Worm (Caenorhabditis elegans) whole organism, L4 larva: ENCODE results near the gene hbl-1.

ENCODE experiments used
- D1046.2 ChIP-seq: fragments of 200-800 bp; sonication (Bioruptor generic); IDR thresholded peaks from 2 replicates; pipeline ENCODE4 v1.3.6; 2022; ENCODE audit warnings: missing genetic modification characterization, missing compliant biosample characterization
- F37D6.2 ChIP-seq: sonication (generic microtip); optimal IDR thresholded peaks from 2 replicates; lab custom pipeline; 2016; ENCODE audit warnings: mild to moderate bottlenecking, missing genetic modification characterization, missing compliant biosample characterization
- F44E2.7 ChIP-seq: fragments of 200-800 bp; sonication (Bioruptor generic); IDR thresholded peaks from 2 replicates; pipeline ENCODE4 v2.1.2; 2022; ENCODE audit warnings: missing genetic modification characterization, missing compliant biosample characterization
- F49E8.2 ChIP-seq: sonication (generic microtip); optimal IDR thresholded peaks from 2 replicates; lab custom pipeline; 2016; ENCODE audit warnings: missing compliant biosample characterization, mild to moderate bottlenecking, missing genetic modification characterization, borderline replicate concordance
- R02D3.7 ChIP-seq: fragments of 150-350 bp; sonication (generic microtip); optimal IDR thresholded peaks from 3 replicates; lab custom pipeline; 2014; ENCODE audit warnings: missing biosample characterization, missing genetic modification characterization
- T20F7.1 ChIP-seq: fragments of 200-800 bp; sonication (Bioruptor generic); optimal IDR thresholded peaks from 2 replicates; lab custom pipeline; 2018; ENCODE audit warnings: mild to moderate bottlenecking, missing genetic modification characterization, missing compliant biosample characterization
- T26A8.4 ChIP-seq: fragments of 200-800 bp; sonication (Bioruptor generic); IDR thresholded peaks from 2 replicates; pipeline ENCODE4 v1.3.6; 2022; ENCODE audit warnings: missing genetic modification characterization, missing compliant biosample characterization
- Y75B8A.6 ChIP-seq: fragments of 200-800 bp; sonication (Bioruptor generic); IDR thresholded peaks from 2 replicates; pipeline ENCODE4 v1.3.6; 2022; ENCODE audit warnings: missing genetic modification reagents, missing genetic modification characterization, missing compliant biosample characterization
- aly-2 ChIP-seq: sonication (generic microtip); optimal IDR thresholded peaks from 2 replicates; lab custom pipeline; 2018; ENCODE audit warnings: missing biosample characterization, missing genetic modification characterization
- ceh-28 ChIP-seq: fragments of 150-350 bp; optimal IDR thresholded peaks from 2 replicates; lab custom pipeline; 2014; ENCODE audit warnings: missing biosample characterization, missing genetic modification reagents, missing genetic modification characterization
- ceh-44 ChIP-seq: fragments of 200-800 bp; sonication (Bioruptor generic); IDR thresholded peaks from 2 replicates; pipeline ENCODE4 v1.3.6; 2022; ENCODE audit warnings: missing genetic modification reagents, missing genetic modification characterization, missing compliant biosample characterization
- ceh-62 ChIP-seq: sonication (generic microtip); optimal IDR thresholded peaks from 2 replicates; lab custom pipeline; 2017; ENCODE audit warnings: missing biosample characterization, missing genetic modification characterization
- ces-1 ChIP-seq: fragments of 150-350 bp; sonication (generic microtip); optimal IDR thresholded peaks from 4 replicates; lab custom pipeline; 2014; ENCODE audit warnings: missing biosample characterization, missing genetic modification reagents, missing genetic modification characterization
- daf-16 ChIP-seq, 3 experiments: sonication (generic microtip); optimal IDR thresholded peaks; 2 replicates each; lab custom pipeline; 2016 to 2017; ENCODE audit warnings: missing genetic modification characterization in 3 of 3, missing genetic modification reagents in 3 of 3, mild to moderate bottlenecking in 2 of 3, missing compliant biosample characterization in 2 of 3, missing biosample characterization in 1 of 3, moderate library complexity in 1 of 3
- dmd-6 ChIP-seq: fragments of 200-800 bp; sonication (Bioruptor generic); IDR thresholded peaks from 2 replicates; pipeline ENCODE4 v1.3.6; 2022; ENCODE audit warnings: missing genetic modification reagents, missing genetic modification characterization, missing compliant biosample characterization
- dmd-8 ChIP-seq: fragments of 200-800 bp; sonication (Bioruptor generic); IDR thresholded peaks from 2 replicates; pipeline ENCODE4 v1.3.6; 2022; ENCODE audit warnings: missing genetic modification characterization, missing compliant biosample characterization
- dpl-1 ChIP-seq: fragments of 150-350 bp; optimal IDR thresholded peaks from 2 replicates; lab custom pipeline; 2014; ENCODE audit warnings: missing biosample characterization, missing genetic modification reagents, missing genetic modification characterization
- dve-1 ChIP-seq: sonication (generic microtip); optimal IDR thresholded peaks from 2 replicates; lab custom pipeline; 2017; ENCODE audit warnings: antibody characterized with exemption, mild to moderate bottlenecking, missing genetic modification characterization, missing compliant biosample characterization; ENCODE audit not compliant: insufficient read depth
- fos-1 ChIP-seq: fragments of 150-350 bp; optimal IDR thresholded peaks from 2 replicates; lab custom pipeline; 2014; ENCODE audit warnings: missing biosample characterization, missing genetic modification characterization
- lin-1 ChIP-seq: fragments of 200-800 bp; sonication (Bioruptor generic); IDR thresholded peaks from 2 replicates; pipeline ENCODE4 v1.3.6; 2022; ENCODE audit warnings: missing genetic modification reagents, missing genetic modification characterization, missing compliant biosample characterization
- lin-13 ChIP-seq: fragments of 150-350 bp; optimal IDR thresholded peaks from 2 replicates; lab custom pipeline; 2014; ENCODE audit warnings: missing biosample characterization, missing genetic modification reagents, missing genetic modification characterization
- lin-39 ChIP-seq: fragments of 150-350 bp; optimal IDR thresholded peaks from 2 replicates; lab custom pipeline; 2014; ENCODE audit warnings: missing biosample characterization, missing genetic modification reagents, missing genetic modification characterization
- lir-3 ChIP-seq: sonication (generic microtip); optimal IDR thresholded peaks from 2 replicates; lab custom pipeline; 2016; ENCODE audit warnings: mild to moderate bottlenecking, missing genetic modification characterization, missing compliant biosample characterization
- lsy-2 ChIP-seq, 2 experiments: fragments of 150-350 bp in 1 of 2; sonication (generic microtip) in 1 of 2; optimal IDR thresholded peaks; 2 replicates each; lab custom pipeline; 2014 to 2017; ENCODE audit warnings: missing biosample characterization in 2 of 2, missing genetic modification characterization in 2 of 2
- madf-5 ChIP-seq, 2 experiments: fragments of 200-800 bp; sonication (Bioruptor generic); IDR thresholded peaks; 2 replicates each; pipeline ENCODE4 v1.3.6; 2022; ENCODE audit warnings: missing compliant biosample characterization in 2 of 2, missing genetic modification characterization in 2 of 2
- mxl-3 ChIP-seq: fragments of 200-800 bp; sonication (Bioruptor generic); optimal IDR thresholded peaks from 2 replicates; lab custom pipeline; 2018; ENCODE audit warnings: mild to moderate bottlenecking, missing genetic modification characterization, missing compliant biosample characterization
- nhr-10 ChIP-seq: fragments of 150-350 bp; optimal IDR thresholded peaks from 2 replicates; lab custom pipeline; 2014; ENCODE audit warnings: missing biosample characterization, missing genetic modification characterization
- nhr-11 ChIP-seq: fragments of 150-350 bp; optimal IDR thresholded peaks from 2 replicates; lab custom pipeline; 2014; ENCODE audit warnings: missing biosample characterization, missing genetic modification characterization
- nhr-111 ChIP-seq: fragments of 200-800 bp; sonication (Bioruptor generic); optimal IDR thresholded peaks from 2 replicates; lab custom pipeline; 2018; ENCODE audit warnings: mild to moderate bottlenecking, missing genetic modification characterization, missing compliant biosample characterization
- nhr-42 ChIP-seq: fragments of 200-800 bp; sonication (Bioruptor generic); IDR thresholded peaks from 2 replicates; pipeline ENCODE4 v1.3.6; 2022; ENCODE audit warnings: missing genetic modification characterization, missing compliant biosample characterization
- nhr-48 ChIP-seq: sonication (generic microtip); optimal IDR thresholded peaks from 2 replicates; lab custom pipeline; 2016; ENCODE audit warnings: mild to moderate bottlenecking, missing genetic modification characterization, missing compliant biosample characterization
- nhr-77 ChIP-seq: fragments of 150-350 bp; optimal IDR thresholded peaks from 2 replicates; lab custom pipeline; 2014; ENCODE audit warnings: missing biosample characterization, missing genetic modification characterization
- pha-4 ChIP-seq, 2 experiments: fragments of 150-350 bp in 1 of 2; fragments of 200-800 bp in 1 of 2; sonication (Bioruptor generic) in 1 of 2; IDR thresholded peaks in 1 of 2; optimal IDR thresholded peaks in 1 of 2; 2 replicates each; pipeline versions ENCODE4 v1.3.6 to Lab custom; 2014 to 2022; ENCODE audit warnings: missing genetic modification characterization in 2 of 2, missing genetic modification reagents in 2 of 2, missing biosample characterization in 1 of 2, missing compliant biosample characterization in 1 of 2
- pqm-1 ChIP-seq: sonication (generic microtip); optimal IDR thresholded peaks from 2 replicates; lab custom pipeline; 2017; ENCODE audit warnings: missing biosample characterization, missing genetic modification characterization
- saeg-2 ChIP-seq: fragments of 200-800 bp; sonication (Bioruptor generic); IDR thresholded peaks from 2 replicates; pipeline ENCODE4 v1.3.6; 2022; ENCODE audit warnings: missing genetic modification reagents, missing genetic modification characterization, missing compliant biosample characterization
- sdz-12 ChIP-seq: fragments of 200-800 bp; sonication (Bioruptor generic); optimal IDR thresholded peaks from 2 replicates; lab custom pipeline; 2018; ENCODE audit warnings: mild to moderate bottlenecking, missing genetic modification characterization, missing compliant biosample characterization
- set-16 ChIP-seq: fragments of 200-800 bp; sonication (Bioruptor generic); IDR thresholded peaks from 2 replicates; pipeline ENCODE4 v1.3.6; 2022; ENCODE audit warnings: missing genetic modification reagents, missing genetic modification characterization, missing compliant biosample characterization
- skn-1 ChIP-seq: fragments of 150-350 bp; optimal IDR thresholded peaks from 2 replicates; lab custom pipeline; 2014; ENCODE audit warnings: missing biosample characterization, missing genetic modification characterization
- snpc-1.2 ChIP-seq: fragments of 200-800 bp; sonication (Bioruptor generic); IDR thresholded peaks from 2 replicates; pipeline ENCODE4 v1.3.6; 2022; ENCODE audit warnings: missing genetic modification reagents, missing genetic modification characterization, missing compliant biosample characterization
- snpc-4 ChIP-seq: fragments of 150-350 bp; optimal IDR thresholded peaks from 2 replicates; lab custom pipeline; 2014; ENCODE audit warnings: missing biosample characterization, missing genetic modification characterization
- spr-1 ChIP-seq: sonication (generic microtip); optimal IDR thresholded peaks from 2 replicates; lab custom pipeline; 2016; ENCODE audit warnings: mild to moderate bottlenecking, missing genetic modification characterization, missing compliant biosample characterization
- spr-3 ChIP-seq: fragments of 200-800 bp; sonication (Bioruptor generic); optimal IDR thresholded peaks from 2 replicates; lab custom pipeline; 2018; ENCODE audit warnings: mild to moderate bottlenecking, missing genetic modification characterization, missing compliant biosample characterization
- unc-130 ChIP-seq: sonication (generic microtip); optimal IDR thresholded peaks from 2 replicates; lab custom pipeline; 2016; ENCODE audit warnings: missing genetic modification reagents, missing genetic modification characterization, missing compliant biosample characterization
- vab-7 ChIP-seq: fragments of 200-800 bp; sonication (Bioruptor generic); IDR thresholded peaks from 2 replicates; pipeline ENCODE4 v1.3.6; 2022; ENCODE audit warnings: missing genetic modification reagents, missing genetic modification characterization, missing compliant biosample characterization
- zfp-3 ChIP-seq: fragments of 200-800 bp; sonication (Bioruptor generic); conservative IDR thresholded peaks from 2 replicates; pipeline ENCODE4 v1.3.6; 2022; ENCODE audit warnings: missing genetic modification reagents, missing genetic modification characterization, missing compliant biosample characterization
- zip-11 ChIP-seq: fragments of 200-800 bp; sonication (Bioruptor generic); IDR thresholded peaks from 2 replicates; pipeline ENCODE4 v1.3.6; 2022; ENCODE audit warnings: missing genetic modification characterization, missing compliant biosample characterization
- ztf-7 ChIP-seq: fragments of 150-350 bp; optimal IDR thresholded peaks from 2 replicates; lab custom pipeline; 2014; ENCODE audit warnings: missing biosample characterization, missing genetic modification characterization

Gene hbl-1

DNA sequence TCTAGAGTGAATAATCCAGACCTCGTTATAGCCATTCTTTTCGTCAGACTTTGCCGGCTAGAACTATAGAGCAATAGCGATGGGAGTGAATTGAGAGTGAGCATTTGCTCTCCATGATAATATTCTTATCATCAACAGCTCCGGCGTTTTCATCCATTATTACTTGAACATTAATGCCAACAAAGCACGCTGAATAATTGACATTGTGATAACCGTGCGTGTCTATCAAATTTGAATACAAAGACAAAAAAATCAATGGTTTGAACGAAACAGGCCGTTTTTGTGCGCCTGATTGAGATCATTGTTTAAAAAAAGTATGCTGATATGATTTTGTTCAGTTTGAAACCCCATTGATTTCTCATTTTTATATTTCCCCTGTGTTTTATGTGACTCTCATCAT, 17.7 kb downstream of the hbl-1 start, which contains the start of gene dct-11 (continued):
- TF ChIP-seq R02D3.7 (tag; lab: Kevin White, UChicago) (no peak), nhr-48 (tag; lab: Kevin White, UChicago) (peak; percentile 10), lir-3 (tag; lab: Kevin White, UChicago) (no peak), dve-1 (tag; lab: Kevin White, UChicago) (peak; percentile 59)
- TF ChIP-seq, all 104 proteins: peak for 15

DNA sequence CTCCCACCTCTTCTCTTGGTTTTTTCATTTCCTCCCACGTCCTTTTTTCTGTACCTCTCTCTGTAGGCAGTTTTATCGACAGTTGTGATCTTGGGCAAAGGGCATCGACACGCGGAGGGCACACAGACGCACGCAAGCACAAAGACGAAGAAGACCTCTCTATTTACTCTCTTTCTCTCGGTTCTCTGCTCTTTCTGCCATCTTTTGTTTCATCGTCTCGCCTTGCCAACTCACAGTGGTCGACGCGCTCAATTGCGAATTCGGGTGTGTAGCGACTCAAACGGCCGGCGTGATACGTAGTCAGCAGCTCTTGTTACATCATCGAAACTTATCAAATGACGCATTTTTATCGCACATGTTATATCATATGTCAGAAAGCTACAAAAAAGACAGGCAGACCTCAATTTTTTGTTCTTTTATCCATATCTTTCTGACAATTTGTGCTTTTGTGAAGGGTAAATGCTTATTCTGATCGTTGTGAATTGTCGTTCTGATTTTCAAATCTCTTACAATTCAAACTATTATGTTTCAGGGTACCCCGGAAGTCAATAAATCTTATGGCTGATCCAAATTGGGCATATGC, 19.2 kb downstream of the hbl-1 start, which contains the start of gene puf-9:
Gene puf-9 (plus strand): TSS at position 533 of the 583 bp plus-strand sequence.
- TF ChIP-seq pha-4 (GFP tag; IDR thresholded peaks at IDR 0.05; lab: Robert Waterston, UW) (peak; percentile 97), pha-4 (tag; optimal IDR thresholded peaks at IDR 0.05; lab: Kevin White, UChicago) (peak; percentile 72), ceh-62 (tag; lab: Kevin White, UChicago) (no peak), lsy-2 (tag; optimal IDR thresholded peaks at IDR 0.05; lab: Kevin White, UChicago) (peak; percentile 92 to 97), spr-3 (GFP tag; lab: Kevin White, UChicago) (peak; percentile 86), T26A8.4 (GFP tag; lab: Robert Waterston, UW) (peak; percentile 95), nhr-10 (tag; lab: Kevin White, UChicago) (peak; percentile 92), lin-1 (GFP tag; lab: Robert Waterston, UW) (peak; percentile 98), fos-1 (peak; percentile 79), zfp-3 (GFP tag; lab: Robert Waterston, UW) (peak; percentile 95), ces-1 (GFP tag; lab: Kevin White, UChicago) (peak; percentile 12), mxl-3 (GFP tag; lab: Kevin White, UChicago) (peak; percentile 99), dmd-6 (peak; percentile 100), madf-5 (GFP tag; IDR thresholded peaks at IDR 0.05; lab: Robert Waterston, UW) (peak in 1 of 2 experiments; percentile 74; a peak in 2 of 4 replicates), snpc-4 (peak; percentile 30), dmd-8 (0 out of 2 replicates have a peak, but pooled peaks have one; percentile 45), nhr-42 (GFP tag; lab: Robert Waterston, UW) (peak; percentile 96), nhr-111 (GFP tag; lab: Kevin White, UChicago) (peak; percentile 72), D1046.2 (peak; percentile 90; the same call in 1 of the 2 replicates), spr-1 (tag; lab: Kevin White, UChicago) (peak; percentile 92), dpl-1 (GFP tag; lab: Kevin White, UChicago) (peak; percentile 89), ceh-28 (tag; lab: Kevin White, UChicago) (peak; percentile 1), saeg-2 (peak; percentile 98), skn-1 (peak; percentile 81), aly-2 (tag; lab: Kevin White, UChicago) (no peak), ceh-44 (peak; percentile 46; the same call in 1 of the 2 replicates), nhr-11 (tag; lab: Kevin White, UChicago) (peak; percentile 100), pqm-1 (tag; lab: Kevin White, UChicago) (peak; percentile 89), dve-1 (tag; lab: Kevin White, UChicago) (peak; percentile 100), unc-130 (GFP tag; lab: Kevin White, UChicago) (no peak), F37D6.2 (peak; percentile 96), F49E8.2 (tag; lab: Kevin White, UChicago) (no peak), lin-13 (GFP tag; lab: Kevin White, UChicago) (peak; percentile 99), nhr-77 (tag; lab: Kevin White, UChicago) (peak; percentile 99), snpc-1.2 (0 out of 2 replicates have a peak, but pooled peaks have one; percentile 39), daf-16 (GFP tag; optimal IDR thresholded peaks at IDR 0.05; lab: Kevin White, UChicago) (peak; percentile 76 to 94), daf-16 (tag; optimal IDR thresholded peaks at IDR 0.05; lab: Kevin White, UChicago) (peak; percentile 98), ztf-7 (peak; percentile 91), vab-7 (GFP tag; lab: Robert Waterston, UW) (peak; percentile 78), T20F7.1 (GFP tag; lab: Kevin White, UChicago) (peak; percentile 91), Y75B8A.6 (GFP tag; lab: Robert Waterston, UW) (peak; percentile 92), sdz-12 (peak; percentile 80), set-16 (GFP tag; lab: Robert Waterston, UW) (peak; percentile 89), F44E2.7 (no peak), lin-39 (tag; lab: Kevin White, UChicago) (no peak), zip-11 (GFP tag; lab: Robert Waterston, UW) (no peak)
